Fruit fly (Drosophila melanogaster): Measurements from ENCODE around the gene heca.

The heca gene

dm6 chr3R:30293478-30294122, 15.9 kb downstream of the heca start (continued):
- TF ChIP-seq esg (GFP tag; conservative IDR thresholded peaks at IDR 0.05) (no peak), CG18599 (GFP tag; optimal IDR thresholded peaks at IDR 0.05) (no peak), Atf6 (GFP tag; IDR thresholded peaks at IDR 0.05) (no peak), caup (GFP tag; optimal IDR thresholded peaks at IDR 0.05; ENCODE audit: severe bottlenecking) (no peak), dmrt11E (tag; optimal IDR thresholded peaks at IDR 0.05) (peak; percentile 29), CG2875 (GFP tag; optimal IDR thresholded peaks at IDR 0.05) (no peak), CG2129 (GFP tag; IDR thresholded peaks at IDR 0.05; ENCODE audit: partially characterized antibody) (no peak), Dref (GFP tag; IDR thresholded peaks at IDR 0.05) (no peak), CoRest (tag; optimal IDR thresholded peaks at IDR 0.05) (peak; percentile 2), D (optimal IDR thresholded peaks at IDR 0.05) (no peak), D (GFP tag; optimal IDR thresholded peaks at IDR 0.05) (no peak), Aef1 (GFP tag; IDR thresholded peaks at IDR 0.05) (no peak), Rfx (GFP tag; IDR thresholded peaks at IDR 0.05) (no peak), trh (GFP tag; optimal IDR thresholded peaks at IDR 0.05) (no peak), CG13287 (GFP tag; IDR thresholded peaks at IDR 0.05; ENCODE audit: partially characterized antibody) (no peak), chinmo (GFP tag; IDR thresholded peaks at IDR 0.05; ENCODE audit: partially characterized antibody) (no peak), Dip3 (GFP tag; optimal IDR thresholded peaks at IDR 0.05) (no peak), CG10274 (GFP tag; optimal IDR thresholded peaks at IDR 0.05) (no peak), Xbp1 (GFP tag; optimal IDR thresholded peaks at IDR 0.05) (no peak), tll (GFP tag; optimal IDR thresholded peaks at IDR 0.05) (no peak), ftz-f1 (GFP tag; optimal IDR thresholded peaks at IDR 0.05) (no peak), org-1 (GFP tag; optimal IDR thresholded peaks at IDR 0.05) (peak; percentile 14), croc (GFP tag; conservative IDR thresholded peaks at IDR 0.05) (peak; percentile 21; the same call in 1 of the 3 replicates), Spps (tag; optimal IDR thresholded peaks at IDR 0.05) (no peak), sd (tag; optimal IDR thresholded peaks at IDR 0.05) (no peak), exex (tag; optimal IDR thresholded peaks at IDR 0.05) (no peak), CG4730 (GFP tag; IDR thresholded peaks at IDR 0.05) (no peak), H15 (GFP tag; IDR thresholded peaks at IDR 0.05) (no peak), CG8281 (tag; optimal IDR thresholded peaks at IDR 0.05) (no peak), CG9797 (GFP tag; optimal IDR thresholded peaks at IDR 0.05) (no peak), Blimp-1 (GFP tag; optimal IDR thresholded peaks at IDR 0.05) (peak; percentile 5), Sry-β (GFP tag; optimal IDR thresholded peaks at IDR 0.05) (no peak), CG30403 (GFP tag; optimal IDR thresholded peaks at IDR 0.05) (no peak), lilli (GFP tag; optimal IDR thresholded peaks at IDR 0.05) (no peak), CG7271 (tag; optimal IDR thresholded peaks at IDR 0.05) (no peak), Fer2 (tag; optimal IDR thresholded peaks at IDR 0.05) (no peak), CG7556 (GFP tag; optimal IDR thresholded peaks at IDR 0.05) (peak; percentile 24), Awh (GFP tag; IDR thresholded peaks at IDR 0.05) (no peak), CG12219 (GFP tag; optimal IDR thresholded peaks at IDR 0.05) (no peak), prd (optimal IDR thresholded peaks at IDR 0.05) (no peak), prd (GFP tag; IDR thresholded peaks at IDR 0.05) (peak; percentile 37; the same call in 2 of the 3 replicates), bab2 (GFP tag; optimal IDR thresholded peaks at IDR 0.05) (no peak), CG2712 (tag; optimal IDR thresholded peaks at IDR 0.05) (peak; percentile 29), tgo (GFP tag; IDR thresholded peaks at IDR 0.05) (no peak), HLH4C (GFP tag; IDR thresholded peaks at IDR 0.05; ENCODE audit: partially characterized antibody) (no peak), fd96Cb (tag; optimal IDR thresholded peaks at IDR 0.05) (peak; percentile 24), Adf1 (GFP tag; IDR thresholded peaks at IDR 0.05) (no peak), CG14965 (GFP tag; optimal IDR thresholded peaks at IDR 0.05; ENCODE audit: borderline replicate concordance) (no peak), ems (GFP tag; optimal IDR thresholded peaks at IDR 0.05) (no peak), CG34224 (GFP tag; IDR thresholded peaks at IDR 0.05; ENCODE audit: partially characterized antibody) (no peak)
